Fruit fly (Drosophila melanogaster) whole organism, embryonic: ENCODE results near the gene MICU3.

ENCODE experiments used
- Adf1 ChIP-seq: fragments of 200-800 bp; sonication (Bioruptor generic); IDR thresholded peaks from 2 replicates; pipeline ENCODE4 v1.3.6; 2022; ENCODE audit warnings: missing biosample characterization, missing genetic modification characterization
- Aef1 ChIP-seq: fragments of 200-800 bp; sonication (Bioruptor generic); IDR thresholded peaks from 3 replicates; pipeline ENCODE4 v1.3.6; 2022; ENCODE audit warnings: missing biosample characterization, missing genetic modification characterization
- CG10274 ChIP-seq: fragments of 200-800 bp; sonication (Bioruptor generic); optimal IDR thresholded peaks from 3 replicates; lab custom pipeline; 2017; ENCODE audit warnings: missing biosample characterization, mild to moderate bottlenecking, missing genetic modification characterization
- CG10366 ChIP-seq: fragments of 200-800 bp; sonication (Bioruptor generic); IDR thresholded peaks from 2 replicates; pipeline ENCODE4 v1.3.6; 2022; ENCODE audit warnings: missing biosample characterization, missing genetic modification characterization
- CG10543 ChIP-seq: fragments of 200-800 bp; sonication (Bioruptor generic); optimal IDR thresholded peaks from 3 replicates; lab custom pipeline; 2017; ENCODE audit warnings: missing biosample characterization, mild to moderate bottlenecking, missing genetic modification characterization, moderate library complexity
- CG10654 ChIP-seq: fragments of 200-800 bp; sonication (Bioruptor generic); optimal IDR thresholded peaks from 2 replicates; lab custom pipeline; 2016; ENCODE audit warnings: missing biosample characterization, missing genetic modification characterization
- CG12071 ChIP-seq: fragments of 200-800 bp; sonication (Bioruptor generic); optimal IDR thresholded peaks from 3 replicates; lab custom pipeline; 2018; ENCODE audit warnings: missing biosample characterization, mild to moderate bottlenecking, missing genetic modification characterization
- CG12155 ChIP-seq: fragments of 200-800 bp; sonication (Bioruptor generic); optimal IDR thresholded peaks from 3 replicates; lab custom pipeline; 2016; ENCODE audit warnings: missing biosample characterization, missing genetic modification characterization
- CG12219 ChIP-seq: fragments of 200-800 bp; sonication (Bioruptor generic); optimal IDR thresholded peaks from 3 replicates; lab custom pipeline; 2018; ENCODE audit warnings: missing biosample characterization, mild to moderate bottlenecking, missing genetic modification characterization
- CG12744 ChIP-seq: fragments of 200-800 bp; sonication (Bioruptor generic); optimal IDR thresholded peaks from 2 replicates; lab custom pipeline; 2016; ENCODE audit warnings: missing biosample characterization, missing genetic modification characterization
- CG13424 ChIP-seq: fragments of 200-800 bp; sonication (Bioruptor generic); optimal IDR thresholded peaks from 2 replicates; lab custom pipeline; 2019; ENCODE audit warnings: missing biosample characterization, mild to moderate bottlenecking, missing genetic modification characterization, moderate library complexity
- CG14050 ChIP-seq: fragments of 200-800 bp; sonication (Bioruptor generic); IDR thresholded peaks from 3 replicates; pipeline ENCODE4 v1.3.6; 2022; ENCODE audit warnings: missing biosample characterization, missing genetic modification characterization
- CG1603 ChIP-seq: fragments of 200-800 bp; sonication (Bioruptor generic); optimal IDR thresholded peaks from 2 replicates; lab custom pipeline; 2019; ENCODE audit warnings: missing biosample characterization, mild to moderate bottlenecking, missing genetic modification characterization, moderate library complexity
- CG17359 ChIP-seq: fragments of 200-800 bp; sonication (Bioruptor generic); optimal IDR thresholded peaks from 3 replicates; lab custom pipeline; 2018; ENCODE audit warnings: missing biosample characterization, mild to moderate bottlenecking, missing genetic modification characterization, moderate library complexity
- CG17361 ChIP-seq: fragments of 200-800 bp; sonication (Bioruptor generic); IDR thresholded peaks from 3 replicates; pipeline ENCODE4 v1.3.6; 2022; ENCODE audit warnings: missing biosample characterization, missing genetic modification characterization
- CG17385 ChIP-seq: fragments of 200-800 bp; sonication (Bioruptor generic); optimal IDR thresholded peaks from 3 replicates; lab custom pipeline; 2018; ENCODE audit warnings: missing biosample characterization, mild to moderate bottlenecking, missing genetic modification characterization
- CG17802 ChIP-seq: fragments of 200-800 bp; sonication (Bioruptor generic); optimal IDR thresholded peaks from 2 replicates; lab custom pipeline; 2018; ENCODE audit warnings: missing biosample characterization, mild to moderate bottlenecking, missing genetic modification characterization, moderate library complexity
- CG17829 ChIP-seq: fragments of 200-800 bp; optimal IDR thresholded peaks from 2 replicates; lab custom pipeline; 2019; ENCODE audit warnings: missing biosample characterization, mild to moderate bottlenecking, missing genetic modification characterization, moderate library complexity
- CG18262 ChIP-seq: fragments of 200-800 bp; optimal IDR thresholded peaks from 3 replicates; lab custom pipeline; 2019; ENCODE audit warnings: missing biosample characterization, mild to moderate bottlenecking, missing genetic modification characterization, moderate library complexity
- CG2116 ChIP-seq: fragments of 200-800 bp; sonication (Bioruptor generic); optimal IDR thresholded peaks from 3 replicates; lab custom pipeline; 2018; ENCODE audit warnings: missing biosample characterization, mild to moderate bottlenecking, missing genetic modification characterization
- CG3065 ChIP-seq: fragments of 200-800 bp; sonication (Bioruptor generic); optimal IDR thresholded peaks from 2 replicates; lab custom pipeline; 2016; ENCODE audit warnings: missing biosample characterization, missing genetic modification characterization
- CG31441 ChIP-seq: fragments of 200-800 bp; sonication (Bioruptor generic); IDR thresholded peaks from 2 replicates; pipeline ENCODE4 v1.3.6; 2022; ENCODE audit warnings: missing biosample characterization, missing genetic modification characterization
- CG32532 ChIP-seq: fragments of 200-800 bp; sonication (Bioruptor generic); IDR thresholded peaks from 2 replicates; pipeline ENCODE4 v1.3.6; 2022; ENCODE audit warnings: missing biosample characterization, missing genetic modification characterization
- CG43689 ChIP-seq: fragments of 200-800 bp; sonication (Bioruptor generic); IDR thresholded peaks from 2 replicates; pipeline ENCODE4 v1.3.6; 2022; ENCODE audit warnings: missing biosample characterization, missing genetic modification characterization
- CG7372 ChIP-seq: fragments of 200-800 bp; sonication (Bioruptor generic); IDR thresholded peaks from 2 replicates; pipeline ENCODE4 v1.3.6; 2022; ENCODE audit warnings: missing biosample characterization, missing genetic modification characterization
- CG8765 ChIP-seq: fragments of 200-800 bp; sonication (Bioruptor generic); IDR thresholded peaks from 2 replicates; pipeline ENCODE4 v1.3.6; 2022; ENCODE audit warnings: missing biosample characterization, missing genetic modification characterization
- CG9437 ChIP-seq: fragments of 200-800 bp; sonication (Bioruptor generic); optimal IDR thresholded peaks from 2 replicates; lab custom pipeline; 2018; ENCODE audit warnings: missing biosample characterization, mild to moderate bottlenecking, missing genetic modification characterization
- D19B ChIP-seq: fragments of 200-800 bp; sonication (Bioruptor generic); optimal IDR thresholded peaks from 2 replicates; lab custom pipeline; 2017; ENCODE audit warnings: missing biosample characterization, mild to moderate bottlenecking, missing genetic modification characterization
- Dad ChIP-seq: fragments of 200-800 bp; sonication (Bioruptor generic); optimal IDR thresholded peaks from 3 replicates; lab custom pipeline; 2016; ENCODE audit warnings: missing biosample characterization, missing genetic modification characterization
- Deaf1 ChIP-seq: fragments of 200-800 bp; optimal IDR thresholded peaks from 3 replicates; lab custom pipeline; 2019; ENCODE audit warnings: missing biosample characterization, mild to moderate bottlenecking, missing genetic modification characterization, moderate library complexity
- HLH3B ChIP-seq: fragments of 200-800 bp; sonication (Bioruptor generic); IDR thresholded peaks from 2 replicates; pipeline ENCODE4 v1.3.6; 2022; ENCODE audit warnings: missing biosample characterization, missing genetic modification characterization
- Mrtf ChIP-seq: fragments of 200-800 bp; sonication (Bioruptor generic); IDR thresholded peaks from 3 replicates; pipeline ENCODE4 v1.3.6; 2022; ENCODE audit warnings: missing biosample characterization, missing genetic modification characterization
- Sox102F ChIP-seq: fragments of 200-800 bp; sonication (Bioruptor generic); optimal IDR thresholded peaks from 2 replicates; lab custom pipeline; 2018; ENCODE audit warnings: missing biosample characterization, mild to moderate bottlenecking, missing genetic modification characterization, moderate library complexity
- Xbp1 ChIP-seq: fragments of 200-800 bp; sonication (Bioruptor generic); optimal IDR thresholded peaks from 3 replicates; lab custom pipeline; 2016; ENCODE audit warnings: missing biosample characterization, mild to moderate bottlenecking, missing genetic modification characterization
- amos ChIP-seq: fragments of 200-800 bp; sonication (Bioruptor generic); IDR thresholded peaks from 2 replicates; pipeline ENCODE4 v1.3.6; 2022; ENCODE audit warnings: missing biosample characterization, missing genetic modification characterization; ENCODE audit not compliant: partially characterized antibody
- bigmax ChIP-seq: fragments of 200-800 bp; sonication (Bioruptor generic); optimal IDR thresholded peaks from 2 replicates; lab custom pipeline; 2018; ENCODE audit warnings: missing biosample characterization, mild to moderate bottlenecking, missing genetic modification characterization
- br ChIP-seq: fragments of >200 bp; optimal IDR thresholded peaks from 2 replicates; lab custom pipeline; 2017
- croc ChIP-seq: fragments of 200-800 bp; sonication (Bioruptor generic); conservative IDR thresholded peaks from 3 replicates; pipeline ENCODE4 v1.3.6; 2022; ENCODE audit warnings: missing biosample characterization, missing genetic modification characterization
- disco-r ChIP-seq: fragments of 200-800 bp; sonication (Bioruptor generic); optimal IDR thresholded peaks from 2 replicates; lab custom pipeline; 2016; ENCODE audit warnings: missing biosample characterization, missing genetic modification characterization
- grau ChIP-seq: fragments of 200-800 bp; optimal IDR thresholded peaks from 3 replicates; lab custom pipeline; 2019; ENCODE audit warnings: missing biosample characterization, mild to moderate bottlenecking, missing genetic modification characterization, moderate library complexity
- inv ChIP-seq: fragments of 200-800 bp; sonication (Bioruptor generic); IDR thresholded peaks from 2 replicates; pipeline ENCODE4 v1.3.6; 2022; ENCODE audit warnings: missing biosample characterization, missing genetic modification characterization; ENCODE audit not compliant: partially characterized antibody
- klu ChIP-seq: fragments of 200-800 bp; sonication (Bioruptor generic); IDR thresholded peaks from 2 replicates; pipeline ENCODE4 v1.3.6; 2022; ENCODE audit warnings: missing biosample characterization, missing genetic modification characterization
- lbe ChIP-seq: fragments of 200-800 bp; sonication (Bioruptor generic); optimal IDR thresholded peaks from 2 replicates; lab custom pipeline; 2016; ENCODE audit warnings: missing biosample characterization, mild to moderate bottlenecking, missing genetic modification characterization
- mirr ChIP-seq: fragments of 200-800 bp; sonication (Bioruptor generic); optimal IDR thresholded peaks from 3 replicates; lab custom pipeline; 2018; ENCODE audit warnings: missing biosample characterization, mild to moderate bottlenecking, missing genetic modification characterization
- nmo ChIP-seq: fragments of 200-800 bp; sonication (Bioruptor generic); optimal IDR thresholded peaks from 2 replicates; lab custom pipeline; 2018; ENCODE audit warnings: missing biosample characterization, mild to moderate bottlenecking, missing genetic modification characterization, moderate library complexity
- schlank ChIP-seq: fragments of 200-800 bp; sonication (Bioruptor generic); optimal IDR thresholded peaks from 2 replicates; lab custom pipeline; 2018; ENCODE audit warnings: missing biosample characterization, mild to moderate bottlenecking, missing genetic modification characterization
- seq ChIP-seq: fragments of 200-800 bp; sonication (Bioruptor generic); IDR thresholded peaks from 2 replicates; pipeline ENCODE4 v1.3.6; 2022; ENCODE audit warnings: missing biosample characterization, missing genetic modification characterization
- stc ChIP-seq: fragments of 200-800 bp; sonication (Bioruptor generic); IDR thresholded peaks from 2 replicates; pipeline ENCODE4 v1.3.6; 2022; ENCODE audit warnings: missing biosample characterization, missing genetic modification characterization
- sug ChIP-seq: fragments of 200-800 bp; optimal IDR thresholded peaks from 2 replicates; lab custom pipeline; 2019; ENCODE audit warnings: missing biosample characterization, mild to moderate bottlenecking, missing genetic modification characterization, moderate library complexity
- zf30C ChIP-seq: fragments of 200-800 bp; sonication (Bioruptor generic); optimal IDR thresholded peaks from 3 replicates; lab custom pipeline; 2018; ENCODE audit warnings: missing biosample characterization, mild to moderate bottlenecking, missing genetic modification characterization
- zfh1 ChIP-seq: fragments of 200-800 bp; sonication (Bioruptor generic); IDR thresholded peaks from 3 replicates; pipeline ENCODE4 v1.3.6; 2022; ENCODE audit warnings: missing biosample characterization, missing genetic modification characterization

Gene MICU3

dm6 chr3R:19830973-19831372 is 16.1 kb upstream of the MICU3 start (continued):
- TF ChIP-seq grau (tag; lab: Kevin White, UChicago) (peak; percentile 72), amos (GFP tag; lab: Robert Waterston, UW) (no peak), br (lab: Kevin White, UChicago) (no peak), Xbp1 (GFP tag; lab: Kevin White, UChicago) (peak; percentile 59), Adf1 (GFP tag; lab: Robert Waterston, UW) (peak; percentile 13; the same call in 1 of the 2 replicates), CG17359 (tag; lab: Kevin White, UChicago) (peak; percentile 84), CG17829 (tag; lab: Kevin White, UChicago) (peak; percentile 56), CG13424 (tag; lab: Kevin White, UChicago) (peak; percentile 70), CG12071 (GFP tag; lab: Kevin White, UChicago) (peak; percentile 61), zfh1 (peak; percentile 58; the same call in 2 of the 3 replicates), CG10654 (GFP tag; lab: Kevin White, UChicago) (no peak), D19B (GFP tag; lab: Kevin White, UChicago) (peak; percentile 2), CG17361 (GFP tag; lab: Robert Waterston, UW) (peak; percentile 62), CG10543 (GFP tag; lab: Kevin White, UChicago) (no peak), CG31441 (GFP tag; lab: Robert Waterston, UW) (peak; percentile 76), CG17802 (tag; lab: Kevin White, UChicago) (no peak), lbe (no peak), Mrtf (GFP tag; lab: Robert Waterston, UW) (peak; percentile 70; the same call in 1 of the 3 replicates), nmo (GFP tag; lab: Kevin White, UChicago) (peak; percentile 14), inv (GFP tag; lab: Robert Waterston, UW) (no peak), CG18262 (tag; lab: Kevin White, UChicago) (peak; percentile 66), seq (GFP tag; lab: Robert Waterston, UW) (peak; percentile 71), croc (GFP tag; lab: Robert Waterston, UW) (no peak), disco-r (peak; percentile 51), CG14050 (GFP tag; lab: Robert Waterston, UW) (peak; percentile 42; the same call in 2 of the 3 replicates), CG9437 (GFP tag; lab: Kevin White, UChicago) (peak; percentile 52), CG10366 (GFP tag; lab: Robert Waterston, UW) (peak; percentile 44; the same call in 1 of the 2 replicates), klu (peak; percentile 49; the same call in 1 of the 2 replicates), mirr (GFP tag; lab: Kevin White, UChicago) (no peak), CG17385 (GFP tag; lab: Kevin White, UChicago) (peak; percentile 55), Sox102F (GFP tag; lab: Kevin White, UChicago) (peak; percentile 84), CG12219 (peak; percentile 61), CG1603 (peak; percentile 81), schlank (tag; lab: Kevin White, UChicago) (peak; percentile 1), zf30C (GFP tag; lab: Kevin White, UChicago) (no peak), CG7372 (GFP tag; lab: Robert Waterston, UW) (peak; percentile 41; the same call in 1 of the 2 replicates), CG12155 (peak; percentile 8), CG32532 (GFP tag; lab: Robert Waterston, UW) (peak; percentile 75), Dad (GFP tag; lab: Kevin White, UChicago) (no peak), CG8765 (GFP tag; lab: Robert Waterston, UW) (no peak), CG3065 (peak; percentile 4), CG12744 (GFP tag; lab: Kevin White, UChicago) (no peak), Deaf1 (tag; lab: Kevin White, UChicago) (peak; percentile 38), sug (peak; percentile 30), Aef1 (GFP tag; lab: Robert Waterston, UW) (peak; percentile 41; the same call in 1 of the 3 replicates), CG10274 (GFP tag; lab: Kevin White, UChicago) (no peak), CG43689 (peak; percentile 35; the same call in 1 of the 2 replicates), stc (GFP tag; lab: Robert Waterston, UW) (peak; percentile 80), CG2116 (GFP tag; lab: Kevin White, UChicago) (no peak), bigmax (GFP tag; lab: Kevin White, UChicago) (no peak), HLH3B (GFP tag; lab: Robert Waterston, UW) (peak; percentile 75)
